Fruit fly (Drosophila melanogaster): ENCODE results near the gene pyx.

dm6 chr3L:205723-206284 lies 17.1 kb downstream of the pyx start, which contains the start of the genes Gk1 and CG13876:
- no peak for TF ChIP-seq CG8478 (optimal IDR thresholded peaks at IDR 0.05)
- TF ChIP-seq CTCF (optimal IDR thresholded peaks at IDR 0.05), result no peak

Measured in S2 (cell line).